Worm (Caenorhabditis elegans) whole organism, midembryonic: ENCODE measurements around the gene C14A11.6.

Source experiments
- T22C8.4 ChIP-seq: fragments of 200-800 bp; sonication (Bioruptor generic); IDR thresholded peaks from 2 replicates; pipeline ENCODE4 v1.3.6; 2022; ENCODE audit warnings: missing genetic modification characterization, missing compliant biosample characterization
- klf-2 ChIP-seq: fragments of 200-800 bp; sonication (Bioruptor generic); conservative IDR thresholded peaks from 2 replicates; pipeline ENCODE4 v1.3.6; 2022; ENCODE audit warnings: missing genetic modification reagents, missing genetic modification characterization, missing compliant biosample characterization
- ztf-29 ChIP-seq: fragments of 200-800 bp; sonication (Bioruptor generic); IDR thresholded peaks from 2 replicates; pipeline ENCODE4 v1.3.6; 2022; ENCODE audit warnings: missing genetic modification reagents, missing genetic modification characterization, missing compliant biosample characterization

ce11 chrX:2843508-2843907 is 29.6 kb upstream of the C14A11.6 start:
- no peak for TF ChIP-seq ztf-29 (GFP tag; lab: Robert Waterston, UW)
- TF ChIP-seq T22C8.4 (GFP tag; lab: Robert Waterston, UW) = no peak
- TF ChIP-seq klf-2 (GFP tag; lab: Robert Waterston, UW) = no peak
